Worm (Caenorhabditis elegans) whole organism, L1 larva: ENCODE measurements around the gene srxa-11.

ENCODE experiments used
- dpl-1 ChIP-seq, 3 experiments: fragments of 150-350 bp in 2 of 3; sonication (generic microtip) in 1 of 3; optimal IDR thresholded peaks; 2 replicates each; lab custom pipeline; 2014 to 2017; ENCODE audit warnings: missing biosample characterization in 3 of 3, missing genetic modification characterization in 3 of 3, missing genetic modification reagents in 3 of 3
- hlh-4 ChIP-seq: sonication (generic microtip); optimal IDR thresholded peaks from 2 replicates; lab custom pipeline; 2016; ENCODE audit warnings: mild to moderate bottlenecking, missing genetic modification characterization, missing compliant biosample characterization
- unc-130 ChIP-seq: fragments of 150-350 bp; optimal IDR thresholded peaks from 2 replicates; lab custom pipeline; 2017; ENCODE audit warnings: missing biosample characterization, missing genetic modification characterization, inconsistent platforms

ce11 chrV:13907557-13908104 lies 16.3 kb upstream of the srxa-11 start:
- TF ChIP-seq unc-130 (tag; lab: Kevin White, UChicago) (no peak), dpl-1 (GFP tag; optimal IDR thresholded peaks at IDR 0.05; lab: Kevin White, UChicago) (peak in 1 of 3 experiments; percentile 6), hlh-4 (no peak)
